Fruit fly (Drosophila melanogaster) whole organism, embryonic: ENCODE data around the gene Ada1-1.

Experiments
- Aef1 ChIP-seq: fragments of 200-800 bp; sonication (Bioruptor generic); IDR thresholded peaks from 3 replicates; pipeline ENCODE4 v1.3.6; 2022; ENCODE audit warnings: missing biosample characterization, missing genetic modification characterization
- Antp ChIP-seq: fragments of 200-800 bp; sonication (Bioruptor generic); optimal IDR thresholded peaks from 3 replicates; lab custom pipeline; 2016; ENCODE audit warnings: missing biosample characterization, missing genetic modification characterization
- Atf-2 ChIP-seq: fragments of 200-800 bp; sonication (Bioruptor generic); optimal IDR thresholded peaks from 2 replicates; lab custom pipeline; 2016; ENCODE audit warnings: missing biosample characterization, missing genetic modification characterization
- CG10979 ChIP-seq: fragments of 200-800 bp; sonication (Bioruptor generic); optimal IDR thresholded peaks from 2 replicates; lab custom pipeline; 2018; ENCODE audit warnings: missing biosample characterization, mild to moderate bottlenecking, missing genetic modification characterization, moderate library complexity
- CG11247 ChIP-seq: fragments of 200-800 bp; sonication (Bioruptor generic); IDR thresholded peaks from 2 replicates; pipeline ENCODE4 v1.3.6; 2022; ENCODE audit warnings: missing biosample characterization, missing genetic modification characterization
- CG11695 ChIP-seq: fragments of 200-800 bp; sonication (Bioruptor generic); IDR thresholded peaks from 3 replicates; pipeline ENCODE4 v1.3.6; 2022; ENCODE audit warnings: missing biosample characterization, missing genetic modification characterization
- CG13894 ChIP-seq: fragments of 200-800 bp; sonication (Bioruptor generic); optimal IDR thresholded peaks from 3 replicates; lab custom pipeline; 2018; ENCODE audit warnings: missing biosample characterization, mild to moderate bottlenecking, missing genetic modification characterization, moderate library complexity
- CG15696 ChIP-seq: fragments of 200-800 bp; sonication (Bioruptor generic); optimal IDR thresholded peaks from 2 replicates; lab custom pipeline; 2019; ENCODE audit warnings: missing biosample characterization, mild to moderate bottlenecking, missing genetic modification characterization, moderate library complexity
- CG17385 ChIP-seq: fragments of 200-800 bp; sonication (Bioruptor generic); optimal IDR thresholded peaks from 3 replicates; lab custom pipeline; 2018; ENCODE audit warnings: missing biosample characterization, mild to moderate bottlenecking, missing genetic modification characterization
- CG17829 ChIP-seq: fragments of 200-800 bp; optimal IDR thresholded peaks from 2 replicates; lab custom pipeline; 2019; ENCODE audit warnings: missing biosample characterization, mild to moderate bottlenecking, missing genetic modification characterization, moderate library complexity
- CG2712 ChIP-seq: fragments of 200-800 bp; optimal IDR thresholded peaks from 3 replicates; lab custom pipeline; 2019; ENCODE audit warnings: missing biosample characterization, mild to moderate bottlenecking, missing genetic modification characterization, moderate library complexity
- CG34376 ChIP-seq: fragments of 200-800 bp; sonication (Bioruptor generic); optimal IDR thresholded peaks from 2 replicates; lab custom pipeline; 2018; ENCODE audit warnings: missing biosample characterization, mild to moderate bottlenecking, missing genetic modification characterization
- CG4617 ChIP-seq: fragments of 200-800 bp; sonication (Bioruptor generic); optimal IDR thresholded peaks from 3 replicates; lab custom pipeline; 2016; ENCODE audit warnings: missing biosample characterization, missing genetic modification characterization, borderline replicate concordance
- CG7556 ChIP-seq: fragments of 200-800 bp; sonication (Bioruptor generic); optimal IDR thresholded peaks from 2 replicates; lab custom pipeline; 2017; ENCODE audit warnings: missing biosample characterization, mild to moderate bottlenecking, missing genetic modification characterization
- CG7928 ChIP-seq: fragments of 200-800 bp; sonication (Bioruptor generic); optimal IDR thresholded peaks from 2 replicates; lab custom pipeline; 2017; ENCODE audit warnings: missing biosample characterization, mild to moderate bottlenecking, missing genetic modification characterization
- CG8281 ChIP-seq: fragments of 200-800 bp; sonication (Bioruptor generic); optimal IDR thresholded peaks from 2 replicates; lab custom pipeline; 2018; ENCODE audit warnings: missing biosample characterization, mild to moderate bottlenecking, missing genetic modification characterization, moderate library complexity
- CG8290 ChIP-seq, 3 experiments: fragments of 200-800 bp; sonication (Bioruptor generic); optimal IDR thresholded peaks; 2 replicates each; lab custom pipeline; 2016 to 2019; ENCODE audit warnings: missing biosample characterization in 3 of 3, missing genetic modification characterization in 3 of 3, mild to moderate bottlenecking in 2 of 3, moderate library complexity in 1 of 3
- CG9727 ChIP-seq: fragments of 200-800 bp; sonication (Bioruptor generic); optimal IDR thresholded peaks from 3 replicates; lab custom pipeline; 2017; ENCODE audit warnings: missing biosample characterization, mild to moderate bottlenecking, missing genetic modification characterization
- CG9797 ChIP-seq: fragments of 200-800 bp; sonication (Bioruptor generic); optimal IDR thresholded peaks from 3 replicates; lab custom pipeline; 2018; ENCODE audit warnings: missing biosample characterization, mild to moderate bottlenecking, missing genetic modification characterization
- CHES-1-like ChIP-seq: fragments of 200-800 bp; sonication (Bioruptor generic); optimal IDR thresholded peaks from 2 replicates; lab custom pipeline; 2016; ENCODE audit warnings: missing biosample characterization, missing genetic modification characterization
- Dip2 ChIP-seq: fragments of 200-800 bp; sonication (Bioruptor generic); IDR thresholded peaks from 2 replicates; pipeline ENCODE4 v1.3.6; 2022; ENCODE audit warnings: missing biosample characterization, missing genetic modification characterization
- Lhr ChIP-seq: fragments of 200-800 bp; sonication (Bioruptor generic); optimal IDR thresholded peaks from 3 replicates; lab custom pipeline; 2017; ENCODE audit warnings: mild to moderate bottlenecking, missing biosample characterization, missing genetic modification reagents, missing genetic modification characterization
- MESR4 ChIP-seq: fragments of 200-800 bp; sonication (Bioruptor generic); optimal IDR thresholded peaks from 2 replicates; lab custom pipeline; 2018; ENCODE audit warnings: missing biosample characterization, mild to moderate bottlenecking, missing genetic modification characterization, moderate library complexity
- Mad ChIP-seq: fragments of 200-800 bp; sonication (Bioruptor generic); optimal IDR thresholded peaks from 2 replicates; lab custom pipeline; 2016; ENCODE audit warnings: missing biosample characterization, missing genetic modification characterization
- Nf-YB ChIP-seq: fragments of 200-800 bp; sonication (Bioruptor generic); optimal IDR thresholded peaks from 3 replicates; lab custom pipeline; 2019; ENCODE audit warnings: missing biosample characterization, mild to moderate bottlenecking, missing genetic modification characterization, moderate library complexity
- Nf-YC ChIP-seq: fragments of 200-800 bp; optimal IDR thresholded peaks from 3 replicates; lab custom pipeline; 2019; ENCODE audit warnings: missing biosample characterization, mild to moderate bottlenecking, missing genetic modification characterization, moderate library complexity
- Pdp1 ChIP-seq, 2 experiments: fragments of 200-800 bp; sonication (Bioruptor generic); optimal IDR thresholded peaks; 3 replicates each; lab custom pipeline; 2016; ENCODE audit warnings: missing biosample characterization in 2 of 2, missing genetic modification characterization in 2 of 2, mild to moderate bottlenecking in 1 of 2, moderate library complexity in 1 of 2
- Scr ChIP-seq: fragments of 200-800 bp; sonication (Bioruptor generic); IDR thresholded peaks from 2 replicates; pipeline ENCODE4 v1.3.6; 2022; ENCODE audit warnings: missing biosample characterization, missing genetic modification characterization; ENCODE audit not compliant: partially characterized antibody
- Sry-δ ChIP-seq: fragments of 200-800 bp; sonication (Bioruptor generic); optimal IDR thresholded peaks from 2 replicates; lab custom pipeline; 2016; ENCODE audit warnings: missing biosample characterization, missing genetic modification characterization
- TFAM ChIP-seq: fragments of 200-800 bp; sonication (Bioruptor generic); optimal IDR thresholded peaks from 2 replicates; lab custom pipeline; 2017; ENCODE audit warnings: missing biosample characterization, missing genetic modification characterization, inconsistent platforms
- al ChIP-seq: fragments of 200-800 bp; sonication (Bioruptor generic); IDR thresholded peaks from 2 replicates; pipeline ENCODE4 v1.3.6; 2022; ENCODE audit warnings: missing biosample characterization, missing genetic modification characterization
- bab2 ChIP-seq: fragments of 200-800 bp; sonication (Bioruptor generic); optimal IDR thresholded peaks from 2 replicates; lab custom pipeline; 2016; ENCODE audit warnings: missing biosample characterization, missing genetic modification characterization
- cas ChIP-seq: fragments of 200-800 bp; sonication (Bioruptor generic); IDR thresholded peaks from 2 replicates; pipeline ENCODE4 v1.3.6; 2022; ENCODE audit warnings: missing biosample characterization, missing genetic modification characterization
- corto ChIP-seq: fragments of 200-800 bp; sonication (Bioruptor generic); optimal IDR thresholded peaks from 2 replicates; lab custom pipeline; 2016; ENCODE audit warnings: missing biosample characterization, mild to moderate bottlenecking, missing genetic modification characterization, moderate library complexity
- dimm ChIP-seq: fragments of 200-800 bp; sonication (Bioruptor generic); IDR thresholded peaks from 2 replicates; pipeline ENCODE4 v1.3.6; 2022; ENCODE audit warnings: missing biosample characterization, missing genetic modification characterization
- dysf ChIP-seq: fragments of 200-800 bp; sonication (Bioruptor generic); IDR thresholded peaks from 3 replicates; pipeline ENCODE4 v1.3.6; 2022; ENCODE audit warnings: missing biosample characterization, missing genetic modification characterization
- en ChIP-seq: fragments of 200-800 bp; sonication (Bioruptor generic); optimal IDR thresholded peaks from 2 replicates; lab custom pipeline; 2016; ENCODE audit warnings: missing biosample characterization, missing genetic modification characterization
- exex ChIP-seq: fragments of 200-800 bp; sonication (Bioruptor generic); optimal IDR thresholded peaks from 4 replicates; lab custom pipeline; 2018; ENCODE audit warnings: missing biosample characterization, mild to moderate bottlenecking, missing genetic modification characterization, moderate library complexity
- fd96Cb ChIP-seq: fragments of 200-800 bp; sonication (Bioruptor generic); optimal IDR thresholded peaks from 2 replicates; lab custom pipeline; 2018; ENCODE audit warnings: missing biosample characterization, mild to moderate bottlenecking, missing genetic modification characterization, moderate library complexity
- fru ChIP-seq: fragments of >200 bp; optimal IDR thresholded peaks from 2 replicates; lab custom pipeline; 2017
- fu2 ChIP-seq: fragments of 200-800 bp; sonication (Bioruptor generic); optimal IDR thresholded peaks from 2 replicates; lab custom pipeline; 2016; ENCODE audit warnings: missing biosample characterization, missing genetic modification characterization
- gfzf ChIP-seq: fragments of 200-800 bp; sonication (Bioruptor generic); optimal IDR thresholded peaks from 2 replicates; lab custom pipeline; 2016; ENCODE audit warnings: missing biosample characterization, mild to moderate bottlenecking, missing genetic modification characterization, moderate library complexity
- gt ChIP-seq: fragments of 200-800 bp; sonication (Bioruptor generic); IDR thresholded peaks from 2 replicates; pipeline ENCODE4 v1.3.6; 2022; ENCODE audit warnings: missing biosample characterization, missing genetic modification characterization
- mirr ChIP-seq: fragments of 200-800 bp; sonication (Bioruptor generic); optimal IDR thresholded peaks from 3 replicates; lab custom pipeline; 2018; ENCODE audit warnings: missing biosample characterization, mild to moderate bottlenecking, missing genetic modification characterization
- mld ChIP-seq: fragments of 200-800 bp; sonication (Bioruptor generic); IDR thresholded peaks from 3 replicates; pipeline ENCODE4 v1.3.6; 2022; ENCODE audit warnings: missing biosample characterization, missing genetic modification characterization; ENCODE audit not compliant: partially characterized antibody
- org-1 ChIP-seq: fragments of 200-800 bp; sonication (Bioruptor generic); optimal IDR thresholded peaks from 2 replicates; lab custom pipeline; 2017; ENCODE audit warnings: missing biosample characterization, missing genetic modification characterization
- pzg ChIP-seq: fragments of 200-800 bp; sonication (Bioruptor generic); optimal IDR thresholded peaks from 3 replicates; lab custom pipeline; 2018; ENCODE audit warnings: missing biosample characterization, mild to moderate bottlenecking, missing genetic modification characterization, moderate library complexity
- stwl ChIP-seq: fragments of 200-800 bp; sonication (Bioruptor generic); optimal IDR thresholded peaks from 3 replicates; lab custom pipeline; 2018; ENCODE audit warnings: missing biosample characterization, mild to moderate bottlenecking, missing genetic modification characterization, moderate library complexity
- sug ChIP-seq: fragments of 200-800 bp; optimal IDR thresholded peaks from 2 replicates; lab custom pipeline; 2019; ENCODE audit warnings: missing biosample characterization, mild to moderate bottlenecking, missing genetic modification characterization, moderate library complexity
- unpg ChIP-seq: fragments of 200-800 bp; sonication (Bioruptor generic); optimal IDR thresholded peaks from 3 replicates; lab custom pipeline; 2018; ENCODE audit warnings: missing biosample characterization, mild to moderate bottlenecking, missing genetic modification characterization, moderate library complexity
- z ChIP-seq: fragments of 200-800 bp; sonication (Bioruptor generic); IDR thresholded peaks from 3 replicates; pipeline ENCODE4 v1.3.6; 2022; ENCODE audit warnings: missing biosample characterization, missing genetic modification characterization

Ada1-1 gene

dm6 chr2L:12002051-12002450, 5.4 kb downstream of the Ada1-1 start, which contains the start of gene Hacd1 (continued):
- no peak for TF ChIP-seq CG15696
- TF ChIP-seq TFAM (GFP tag; lab: Kevin White, UChicago) = no peak
- TF ChIP-seq al (GFP tag; lab: Robert Waterston, UW) = no peak
- TF ChIP-seq Dip2 (GFP tag; lab: Robert Waterston, UW) = no peak
- no peak for TF ChIP-seq bab2
- TF ChIP-seq CG17385 (GFP tag; lab: Kevin White, UChicago) = peak; percentile 4
- peak in 1 of 2 experiments; percentile 53 for TF ChIP-seq Pdp1 (GFP tag; optimal IDR thresholded peaks at IDR 0.05; lab: Kevin White, UChicago)
- no peak for TF ChIP-seq unpg (GFP tag; lab: Kevin White, UChicago)
- TF ChIP-seq MESR4 (GFP tag; lab: Kevin White, UChicago) = peak; percentile 74
- no peak for TF ChIP-seq z
- no peak for TF ChIP-seq CG4617 (GFP tag; lab: Kevin White, UChicago)
- no peak for TF ChIP-seq Atf-2
- peak; percentile 62 for TF ChIP-seq CG9797
- peak; percentile 1 for TF ChIP-seq CG17829 (tag; lab: Kevin White, UChicago)
- no peak for TF ChIP-seq CG13894 (tag; lab: Kevin White, UChicago)
- TF ChIP-seq exex (tag; lab: Kevin White, UChicago) = peak; percentile 52
- no peak for TF ChIP-seq cas (GFP tag; lab: Robert Waterston, UW)
- peak; percentile 27 for TF ChIP-seq CG34376 (GFP tag; lab: Kevin White, UChicago)
- TF ChIP-seq CG11695 (GFP tag; lab: Robert Waterston, UW) = no peak
- TF ChIP-seq pzg (GFP tag; lab: Kevin White, UChicago) = peak; percentile 10
- TF ChIP-seq dysf (GFP tag; lab: Robert Waterston, UW) = no peak
- peak; percentile 51 for TF ChIP-seq gfzf (GFP tag; lab: Kevin White, UChicago)
- no peak for TF ChIP-seq dimm (GFP tag; lab: Robert Waterston, UW)
- TF ChIP-seq Sry-δ = no peak
- TF ChIP-seq mld (GFP tag; lab: Robert Waterston, UW) = no peak
- TF ChIP-seq Nf-YB (GFP tag; lab: Kevin White, UChicago) = peak; percentile 68
- TF ChIP-seq CG11247 (GFP tag; lab: Robert Waterston, UW) = no peak
- no peak for TF ChIP-seq Antp (GFP tag; lab: Kevin White, UChicago)
- no peak for TF ChIP-seq CG10979 (tag; lab: Kevin White, UChicago)
- no peak for TF ChIP-seq fu2
- TF ChIP-seq CG8281 (tag; lab: Kevin White, UChicago) = no peak
- TF ChIP-seq stwl (tag; lab: Kevin White, UChicago) = peak; percentile 19
- no peak for TF ChIP-seq corto (GFP tag; lab: Kevin White, UChicago)
- no peak for TF ChIP-seq gt (GFP tag; lab: Robert Waterston, UW)
- no peak for TF ChIP-seq CG7928 (GFP tag; lab: Kevin White, UChicago)
- TF ChIP-seq Nf-YC (tag; lab: Kevin White, UChicago) = peak; percentile 76
- no peak for TF ChIP-seq Lhr
- no peak for TF ChIP-seq CHES-1-like (GFP tag; lab: Kevin White, UChicago)
- no peak for TF ChIP-seq CG9727 (GFP tag; lab: Kevin White, UChicago)
- TF ChIP-seq CG7556 (GFP tag; lab: Kevin White, UChicago) = no peak
- no peak for TF ChIP-seq CG8290 (GFP tag; optimal IDR thresholded peaks at IDR 0.05; lab: Kevin White, UChicago)
- peak in 1 of 2 experiments; percentile 14 for TF ChIP-seq CG8290 (tag; optimal IDR thresholded peaks at IDR 0.05; lab: Kevin White, UChicago)
- TF ChIP-seq Aef1 (GFP tag; lab: Robert Waterston, UW) = no peak
- TF ChIP-seq fd96Cb = no peak
- TF ChIP-seq fru (lab: Kevin White, UChicago) = no peak
- no peak for TF ChIP-seq Mad (GFP tag; lab: Kevin White, UChicago)
- peak; percentile 12 for TF ChIP-seq CG2712
- TF ChIP-seq en (GFP tag; lab: Kevin White, UChicago) = no peak
- no peak for TF ChIP-seq org-1
- no peak for TF ChIP-seq Scr (GFP tag; lab: Robert Waterston, UW)
- TF ChIP-seq mirr (GFP tag; lab: Kevin White, UChicago) = peak; percentile 7
- peak; percentile 60 for TF ChIP-seq sug
